Worm (Caenorhabditis elegans) whole organism, L3 larva: ENCODE data around the gene frpr-12.

Source experiments
- ama-1 ChIP-seq: fragments of 150-350 bp; optimal IDR thresholded peaks from 2 replicates; lab custom pipeline; 2018
- ceh-82 ChIP-seq: fragments of 150-350 bp; optimal IDR thresholded peaks from 2 replicates; lab custom pipeline; 2014; ENCODE audit warnings: missing biosample characterization, missing genetic modification characterization
- elt-1 ChIP-seq: fragments of 150-350 bp; optimal IDR thresholded peaks from 2 replicates; lab custom pipeline; 2014; ENCODE audit warnings: missing biosample characterization, missing genetic modification characterization
- elt-3 ChIP-seq, 3 experiments: fragments of 150-350 bp in 1 of 3; sonication (generic microtip) in 2 of 3; optimal IDR thresholded peaks; 2 replicates in 2 of 3; 4 replicates in 1 of 3; lab custom pipeline; 2014 to 2017; ENCODE audit warnings: missing biosample characterization in 3 of 3, missing genetic modification characterization in 3 of 3
- mdl-1 ChIP-seq: fragments of 150-350 bp; optimal IDR thresholded peaks from 2 replicates; lab custom pipeline; 2014; ENCODE audit warnings: missing biosample characterization, missing genetic modification characterization
- nhr-11 ChIP-seq: fragments of 150-350 bp; optimal IDR thresholded peaks from 2 replicates; lab custom pipeline; 2014; ENCODE audit warnings: missing biosample characterization, missing genetic modification characterization
- nhr-12 ChIP-seq: fragments of 150-350 bp; optimal IDR thresholded peaks from 2 replicates; lab custom pipeline; 2014; ENCODE audit warnings: missing biosample characterization, missing genetic modification characterization
- nhr-237 ChIP-seq: fragments of 150-350 bp; optimal IDR thresholded peaks from 2 replicates; lab custom pipeline; 2014; ENCODE audit warnings: missing biosample characterization, missing genetic modification characterization
- nhr-25 ChIP-seq: sonication (generic microtip); optimal IDR thresholded peaks from 2 replicates; lab custom pipeline; 2017; ENCODE audit warnings: missing biosample characterization, missing genetic modification characterization
- nhr-28 ChIP-seq: fragments of 150-350 bp; optimal IDR thresholded peaks from 2 replicates; lab custom pipeline; 2014; ENCODE audit warnings: missing biosample characterization, missing genetic modification characterization
- skn-1 ChIP-seq: fragments of 150-350 bp; optimal IDR thresholded peaks from 2 replicates; lab custom pipeline; 2014; ENCODE audit warnings: missing biosample characterization, missing genetic modification characterization
- unc-62 ChIP-seq: fragments of 150-350 bp; sonication (generic microtip); optimal IDR thresholded peaks from 4 replicates; lab custom pipeline; 2014; ENCODE audit warnings: missing biosample characterization, missing genetic modification reagents, missing genetic modification characterization

DNA sequence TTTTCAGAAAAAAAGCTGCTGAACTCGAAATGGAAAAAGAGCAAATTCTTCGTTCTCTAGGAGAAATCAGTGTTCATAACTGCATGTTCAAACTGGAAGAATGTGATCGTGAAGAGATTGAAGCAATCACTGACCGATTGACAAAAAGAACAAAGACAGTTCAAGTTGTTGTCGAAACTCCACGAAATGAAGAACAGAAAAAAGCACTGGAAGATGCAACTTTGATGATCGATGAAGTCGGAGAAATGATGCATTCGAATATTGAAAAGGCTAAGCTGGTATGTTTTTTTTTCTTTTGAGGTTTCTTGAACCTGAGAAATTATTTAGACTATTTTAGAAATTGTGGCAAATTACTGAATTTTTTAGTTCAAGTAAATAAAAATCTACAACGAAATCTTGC, 35.6 kb downstream of the frpr-12 start:
- TF ChIP-seq ama-1 (lab: Kevin White, UChicago) (peak; percentile 81), nhr-11 (no peak), nhr-237 (tag; lab: Kevin White, UChicago) (no peak), mdl-1 (tag; lab: Kevin White, UChicago) (no peak), skn-1 (tag; lab: Kevin White, UChicago) (no peak), elt-3 (tag; optimal IDR thresholded peaks at IDR 0.05; lab: Kevin White, UChicago) (no peak), ceh-82 (tag; lab: Kevin White, UChicago) (no peak), unc-62 (no peak), nhr-28 (tag; lab: Kevin White, UChicago) (no peak), nhr-25 (tag; lab: Kevin White, UChicago) (no peak), nhr-12 (no peak), elt-1 (tag; lab: Kevin White, UChicago) (no peak)
